Worm (Caenorhabditis elegans): Measurements from ENCODE around the gene F21C10.1.

F21C10.1 gene

DNA sequence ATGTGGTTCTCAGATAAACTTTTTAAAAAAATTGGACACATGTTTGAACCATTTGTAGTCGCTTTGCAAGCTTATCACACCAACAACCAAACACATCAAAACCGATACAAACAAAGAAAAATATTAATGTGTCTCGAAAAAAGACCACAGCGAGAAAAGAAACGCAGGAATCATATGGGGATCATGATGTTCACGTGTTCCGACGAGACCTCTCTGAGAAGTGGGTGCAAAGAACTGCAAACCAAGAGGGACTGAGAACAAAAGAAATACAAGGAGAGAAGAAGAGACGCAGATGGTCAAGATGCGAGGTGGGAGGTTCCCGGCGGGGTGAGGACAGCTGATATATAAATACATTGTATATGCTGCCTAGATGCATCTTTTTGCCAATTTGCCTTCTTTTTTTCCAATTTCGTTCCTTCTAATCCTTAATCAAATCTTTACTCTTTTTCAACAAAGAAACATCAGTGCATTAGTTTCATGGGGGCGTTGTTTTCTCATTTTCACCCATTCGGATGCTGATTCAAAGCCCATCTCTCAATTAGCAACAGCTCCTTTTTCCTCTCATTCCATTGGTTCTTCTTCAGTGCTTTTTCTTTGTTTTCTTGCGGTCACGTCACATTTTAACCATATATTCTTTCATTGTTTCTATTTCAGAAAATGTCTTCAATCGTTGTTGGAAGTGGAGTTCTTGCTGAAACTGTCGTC, 36.4 kb upstream of the F21C10.1 start, which contains the start of gene F21C10.10 (continued):
- TF ChIP-seq ref-2 (tag; optimal IDR thresholded peaks at IDR 0.05) (peak; percentile 74), madf-2 (tag; optimal IDR thresholded peaks at IDR 0.05) (no peak), C08G9.2 (tag; optimal IDR thresholded peaks at IDR 0.05) (no peak), Y22D7AL.16 (tag; optimal IDR thresholded peaks at IDR 0.05) (no peak), hlh-6 (tag; optimal IDR thresholded peaks at IDR 0.05) (no peak), ceh-18 (tag; optimal IDR thresholded peaks at IDR 0.05) (peak; percentile 73), che-1 (tag; optimal IDR thresholded peaks at IDR 0.05) (no peak), hlh-30 (tag; optimal IDR thresholded peaks at IDR 0.05; ENCODE audit: insufficient read depth) (peak; percentile 93), F13H6.1 (tag; optimal IDR thresholded peaks at IDR 0.05) (no peak), unc-55 (GFP tag; optimal IDR thresholded peaks at IDR 0.05) (peak; percentile 84), lim-6 (tag; optimal IDR thresholded peaks at IDR 0.05) (no peak), lin-11 (tag; optimal IDR thresholded peaks at IDR 0.05) (no peak), dve-1 (tag; optimal IDR thresholded peaks at IDR 0.05) (peak; percentile 37), pax-1 (tag; optimal IDR thresholded peaks at IDR 0.05) (no peak), ceh-30 (tag; optimal IDR thresholded peaks at IDR 0.05) (no peak), ceh-24 (tag; optimal IDR thresholded peaks at IDR 0.05) (no peak), pat-9 (tag; optimal IDR thresholded peaks at IDR 0.05) (no peak), tbx-2 (tag; optimal IDR thresholded peaks at IDR 0.05) (peak; percentile 85), fkh-10 (GFP tag; optimal IDR thresholded peaks at IDR 0.05) (no peak), unc-3 (GFP tag; conservative IDR thresholded peaks at IDR 0.05) (no peak), unc-3 (tag; optimal IDR thresholded peaks at IDR 0.05) (no peak), elt-4 (tag; optimal IDR thresholded peaks at IDR 0.05) (no peak), npax-4 (tag; optimal IDR thresholded peaks at IDR 0.05) (no peak), ceh-14 (tag; optimal IDR thresholded peaks at IDR 0.05) (no peak), pag-3 (tag; optimal IDR thresholded peaks at IDR 0.05; ENCODE audit: borderline replicate concordance) (no peak), pha-4 (tag; optimal IDR thresholded peaks at IDR 0.05) (no peak), pha-2 (tag; optimal IDR thresholded peaks at IDR 0.05) (no peak), pqm-1 (tag; optimal IDR thresholded peaks at IDR 0.05) (no peak), elt-2 (tag; optimal IDR thresholded peaks at IDR 0.05) (peak; percentile 78), K09A11.1 (tag; optimal IDR thresholded peaks at IDR 0.05; ENCODE audit: insufficient read depth) (no peak), fax-1 (tag; optimal IDR thresholded peaks at IDR 0.05) (no peak), pros-1 (tag; optimal IDR thresholded peaks at IDR 0.05) (no peak), ahr-1 (tag; optimal IDR thresholded peaks at IDR 0.05) (no peak), ceh-34 (tag; optimal IDR thresholded peaks at IDR 0.05) (peak; percentile 34), fkh-6 (tag; optimal IDR thresholded peaks at IDR 0.05) (no peak), ttx-3 (tag; optimal IDR thresholded peaks at IDR 0.05) (no peak), unc-42 (tag; optimal IDR thresholded peaks at IDR 0.05) (peak; percentile 67), T23F11.4 (GFP tag; optimal IDR thresholded peaks at IDR 0.05) (no peak), ama-1 (optimal IDR thresholded peaks at IDR 0.05) (no peak), unc-86 (tag; optimal IDR thresholded peaks at IDR 0.05) (no peak), syd-9 (tag; optimal IDR thresholded peaks at IDR 0.05) (peak; percentile 15), mec-3 (tag; optimal IDR thresholded peaks at IDR 0.05; ENCODE audit: borderline replicate concordance) (no peak), eyg-1 (tag; optimal IDR thresholded peaks at IDR 0.05) (no peak), hlh-13 (GFP tag; optimal IDR thresholded peaks at IDR 0.05) (no peak), hlh-8 (tag; optimal IDR thresholded peaks at IDR 0.05) (peak; percentile 46), rnt-1 (tag; optimal IDR thresholded peaks at IDR 0.05) (peak; percentile 66), sdc-2 (tag; optimal IDR thresholded peaks at IDR 0.05) (no peak), ceh-45 (GFP tag; IDR thresholded peaks at IDR 0.05) (no peak), gmeb-2 (tag; optimal IDR thresholded peaks at IDR 0.05) (no peak), ceh-19 (GFP tag; optimal IDR thresholded peaks at IDR 0.05) (no peak), ceh-48 (tag; optimal IDR thresholded peaks at IDR 0.05) (no peak), ceh-31 (tag; optimal IDR thresholded peaks at IDR 0.05) (peak; percentile 41)

Data from whole organism, late embryonic.